Worm (Caenorhabditis elegans): ENCODE measurements around the gene F43D2.6.

Gene F43D2.6

DNA sequence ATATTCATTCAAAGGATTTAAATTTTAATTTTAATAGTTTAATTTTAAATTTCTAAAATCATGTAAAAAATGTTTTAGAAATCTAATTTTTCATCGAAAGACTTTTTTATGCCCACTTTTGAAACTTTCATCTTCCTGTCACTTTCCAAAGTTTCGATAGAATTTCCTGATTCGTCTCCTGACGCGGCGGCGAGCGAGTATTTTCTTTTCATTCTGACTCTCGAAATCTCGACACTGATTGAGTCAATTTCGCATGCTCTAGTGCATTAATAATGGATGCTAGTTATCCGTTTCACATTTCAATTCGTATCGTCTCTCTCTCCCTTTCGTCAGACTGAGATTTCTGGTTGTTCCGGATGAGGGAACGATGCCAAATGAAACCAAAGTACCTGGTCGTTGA, 13.8 kb upstream of the F43D2.6 start:
- TF ChIP-seq ets-7 (tag; optimal IDR thresholded peaks at IDR 0.05) = no peak
- TF ChIP-seq aly-1 (tag; optimal IDR thresholded peaks at IDR 0.05) = no peak
- no peak for TF ChIP-seq B0310.2 (tag; optimal IDR thresholded peaks at IDR 0.05)
- TF ChIP-seq F13C5.2 (tag; optimal IDR thresholded peaks at IDR 0.05) = no peak
- no peak for TF ChIP-seq tbx-37 (GFP tag; conservative IDR thresholded peaks at IDR 0.05)
- TF ChIP-seq sea-1 (GFP tag; conservative IDR thresholded peaks at IDR 0.05) = no peak
- TF ChIP-seq ceh-13 (GFP tag; optimal IDR thresholded peaks at IDR 0.05) = no peak
- TF ChIP-seq tra-4 (tag; optimal IDR thresholded peaks at IDR 0.05) = no peak
- TF ChIP-seq hmg-4 (GFP tag; optimal IDR thresholded peaks at IDR 0.05) = no peak
- no peak for TF ChIP-seq pes-1 (GFP tag; IDR thresholded peaks at IDR 0.05)
- no peak for TF ChIP-seq tbx-11 (GFP tag; IDR thresholded peaks at IDR 0.05)

DNA sequence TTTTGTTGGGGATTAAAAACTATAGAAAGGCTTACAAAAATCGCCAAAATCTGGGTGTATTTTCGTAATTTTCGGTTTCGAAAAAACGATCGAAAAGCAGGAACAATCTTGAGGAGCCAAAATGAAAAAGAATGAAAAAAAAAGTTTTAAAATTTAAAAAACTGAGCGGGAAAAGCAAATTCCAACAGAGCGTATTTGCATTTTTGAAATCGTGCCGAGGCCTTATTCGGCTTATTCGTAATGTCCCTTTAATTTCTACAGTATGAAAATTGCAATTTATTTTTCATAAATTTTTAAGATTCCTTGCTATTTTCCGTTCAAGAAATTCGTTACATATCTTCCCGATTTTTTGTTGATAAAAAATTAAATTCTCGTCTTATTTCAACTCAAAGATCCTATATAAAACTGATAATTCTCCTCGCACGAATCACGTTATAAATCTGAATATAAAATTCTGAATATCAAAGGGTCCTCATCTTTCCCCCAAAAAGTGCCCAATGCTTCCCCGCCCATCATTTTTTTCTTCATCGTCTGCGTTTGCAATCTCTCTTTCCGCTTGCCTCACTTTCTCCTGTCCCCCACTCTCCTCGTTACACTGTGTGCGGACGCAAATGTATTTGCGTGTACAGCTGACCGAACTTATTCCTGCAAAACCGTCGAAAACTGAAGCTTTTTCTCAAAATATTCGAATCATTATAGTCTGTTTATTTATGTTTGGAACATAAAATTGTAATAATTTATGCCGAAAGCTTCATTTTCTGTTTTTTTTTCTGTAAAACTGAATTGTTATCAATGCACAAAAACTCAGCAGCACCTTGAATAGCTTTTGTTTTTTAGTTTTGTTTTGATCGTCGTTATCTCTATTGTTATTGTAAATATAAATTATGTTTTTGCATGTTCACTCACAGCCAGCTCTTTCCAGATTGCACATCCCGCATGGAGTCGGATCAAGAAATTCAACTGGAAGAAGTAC, 11.1 kb upstream of the F43D2.6 start, which contains the start of the genes rfc-1 and pmp-3:
Gene rfc-1, minus strand, starts transcription at position 163 of the 973 bp plus-strand sequence.
Gene pmp-3, plus strand, starts transcription at position 923 of the 973 bp plus-strand sequence.
- TF ChIP-seq scrt-1 (GFP tag; IDR thresholded peaks at IDR 0.05) (no peak), tbx-11 (GFP tag; IDR thresholded peaks at IDR 0.05) (no peak), aly-1 (tag; optimal IDR thresholded peaks at IDR 0.05) (no peak), ama-1 (optimal IDR thresholded peaks at IDR 0.05) (no peak), hmg-4 (GFP tag; optimal IDR thresholded peaks at IDR 0.05) (peak; percentile 36), flt-1 (GFP tag; IDR thresholded peaks at IDR 0.05) (0 out of 2 replicates have a peak, but pooled peaks have one; percentile 25), tra-4 (tag; optimal IDR thresholded peaks at IDR 0.05) (no peak), F13C5.2 (tag; optimal IDR thresholded peaks at IDR 0.05) (no peak), ceh-13 (GFP tag; optimal IDR thresholded peaks at IDR 0.05) (no peak)

DNA sequence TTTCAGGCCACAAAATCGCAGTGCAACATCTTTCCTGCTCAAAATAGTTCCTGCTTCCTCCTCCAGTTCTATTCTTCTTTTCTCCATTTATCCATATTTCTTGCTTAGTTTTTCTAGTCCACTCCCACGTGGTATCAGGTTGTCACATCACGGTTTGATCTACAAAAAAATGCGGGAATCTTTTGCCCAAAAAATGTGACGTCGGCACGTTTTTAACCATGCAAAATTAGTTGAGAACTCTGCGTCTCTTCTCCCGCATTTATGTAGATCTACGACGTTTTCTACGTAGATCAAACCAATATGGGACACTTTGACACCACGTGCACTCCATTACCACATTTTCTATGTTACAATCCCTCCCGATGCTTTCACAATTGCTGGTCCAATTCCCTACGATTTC, 7.0 kb upstream of the F43D2.6 start:
- TF ChIP-seq pes-1 (GFP tag; IDR thresholded peaks at IDR 0.05) (no peak), ama-1 (optimal IDR thresholded peaks at IDR 0.05) (no peak), sea-1 (GFP tag; conservative IDR thresholded peaks at IDR 0.05) (no peak), ceh-13 (GFP tag; optimal IDR thresholded peaks at IDR 0.05) (no peak), ets-7 (tag; optimal IDR thresholded peaks at IDR 0.05) (no peak), tbx-37 (GFP tag; conservative IDR thresholded peaks at IDR 0.05) (no peak), scrt-1 (GFP tag; IDR thresholded peaks at IDR 0.05) (no peak), tbx-11 (GFP tag; IDR thresholded peaks at IDR 0.05) (no peak)

DNA sequence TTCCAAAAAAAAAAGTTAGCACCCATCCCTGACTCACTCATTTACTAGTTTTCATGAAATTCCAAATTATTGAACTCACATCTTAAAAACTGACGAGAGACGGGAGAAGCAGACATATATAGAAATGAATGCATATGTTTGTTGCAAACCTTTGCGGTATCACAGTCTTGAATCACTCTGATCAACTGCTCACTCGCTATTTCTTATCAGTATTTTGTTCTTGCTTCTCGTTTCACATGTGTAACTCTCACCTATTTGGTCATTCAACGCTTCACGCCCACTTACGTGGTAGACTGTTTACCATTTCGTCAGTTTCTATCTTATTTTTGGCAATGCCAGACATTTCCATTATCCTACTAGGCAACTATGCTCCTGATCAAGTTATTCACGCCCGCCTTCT, 5.8 kb upstream of the F43D2.6 start, which contains the start of gene C54G10.1:
Gene C54G10.1, plus strand, starts transcription at position 333 of the 400 bp plus-strand sequence.
- no peak for TF ChIP-seq tbx-11 (GFP tag; IDR thresholded peaks at IDR 0.05)

DNA sequence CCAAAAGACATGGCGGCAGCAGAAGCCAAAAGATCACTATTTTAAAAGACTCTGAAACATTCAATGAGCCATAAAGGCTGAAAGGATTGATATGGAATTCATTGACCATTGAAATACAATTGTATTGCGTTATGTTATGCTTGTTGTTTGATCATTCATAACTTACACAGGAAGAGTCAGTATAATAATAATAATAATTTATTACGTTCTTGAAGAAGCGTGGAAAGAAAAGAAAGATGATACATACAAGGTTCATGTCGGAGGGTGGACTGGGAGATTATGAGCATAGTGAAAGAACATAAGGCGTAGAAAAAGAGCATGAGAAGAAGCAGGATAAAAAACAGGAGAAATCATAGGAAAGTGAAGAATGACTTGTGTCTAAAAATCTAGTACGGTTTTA, 5.1 kb upstream of the F43D2.6 start, which contains the start of gene F43D2.7:
Gene F43D2.7, minus strand, starts transcription at position 101 of the 400 bp plus-strand sequence.
- TF ChIP-seq tra-4 (tag; optimal IDR thresholded peaks at IDR 0.05) (no peak), hnd-1 (tag; optimal IDR thresholded peaks at IDR 0.05) (no peak), flt-1 (GFP tag; IDR thresholded peaks at IDR 0.05) (no peak), hmbx-1 (tag; optimal IDR thresholded peaks at IDR 0.05) (no peak), tbx-11 (GFP tag; IDR thresholded peaks at IDR 0.05) (no peak), aly-1 (tag; optimal IDR thresholded peaks at IDR 0.05) (no peak), ceh-13 (GFP tag; optimal IDR thresholded peaks at IDR 0.05) (no peak)

DNA sequence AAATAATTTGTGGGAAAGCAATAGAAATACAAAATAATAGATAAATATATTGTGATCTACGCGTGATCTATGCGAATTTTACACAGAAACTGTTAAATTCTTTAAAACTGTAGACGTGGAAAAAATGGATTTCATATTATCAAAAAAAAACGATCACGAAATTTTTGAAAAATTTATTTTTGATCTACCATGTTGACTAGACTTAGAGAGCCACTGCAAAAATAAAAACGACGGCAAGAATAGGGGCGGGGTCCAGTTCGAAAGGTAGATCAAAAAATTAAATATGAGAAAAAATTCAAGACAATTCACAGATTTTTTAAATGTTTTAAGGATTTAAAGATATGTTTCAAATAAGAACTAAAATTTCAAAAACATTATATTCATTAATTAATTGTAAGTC, 3.1 kb upstream of the F43D2.6 start:
- TF ChIP-seq scrt-1 (GFP tag; IDR thresholded peaks at IDR 0.05) = no peak
- TF ChIP-seq sea-1 (GFP tag; conservative IDR thresholded peaks at IDR 0.05) = no peak
- no peak for TF ChIP-seq F13C5.2 (tag; optimal IDR thresholded peaks at IDR 0.05)

DNA sequence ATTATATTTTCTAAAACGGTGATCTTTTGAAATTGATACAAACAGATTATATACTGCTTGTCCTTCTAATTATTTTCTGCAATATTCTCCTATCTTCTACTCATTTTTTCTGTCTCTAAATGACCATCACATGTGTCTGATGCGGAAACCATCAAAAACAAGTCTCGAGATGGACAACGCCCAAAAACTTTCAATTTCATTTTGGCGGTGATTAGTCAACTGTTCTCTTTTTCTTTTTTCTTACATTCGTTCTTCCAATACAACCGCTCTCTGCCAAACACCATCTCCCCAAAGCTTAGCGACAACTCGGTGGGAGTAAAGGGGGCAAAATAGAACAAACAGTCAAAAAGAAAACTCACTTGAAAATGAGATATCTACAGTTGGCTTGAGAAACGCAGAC, 1.7 kb downstream of the F43D2.6 start:
- no peak for TF ChIP-seq ceh-36 (tag; optimal IDR thresholded peaks at IDR 0.05)
- TF ChIP-seq pes-1 (GFP tag; IDR thresholded peaks at IDR 0.05) = no peak
- TF ChIP-seq hmbx-1 (tag; optimal IDR thresholded peaks at IDR 0.05) = no peak
- TF ChIP-seq F13C5.2 (tag; optimal IDR thresholded peaks at IDR 0.05) = no peak

DNA sequence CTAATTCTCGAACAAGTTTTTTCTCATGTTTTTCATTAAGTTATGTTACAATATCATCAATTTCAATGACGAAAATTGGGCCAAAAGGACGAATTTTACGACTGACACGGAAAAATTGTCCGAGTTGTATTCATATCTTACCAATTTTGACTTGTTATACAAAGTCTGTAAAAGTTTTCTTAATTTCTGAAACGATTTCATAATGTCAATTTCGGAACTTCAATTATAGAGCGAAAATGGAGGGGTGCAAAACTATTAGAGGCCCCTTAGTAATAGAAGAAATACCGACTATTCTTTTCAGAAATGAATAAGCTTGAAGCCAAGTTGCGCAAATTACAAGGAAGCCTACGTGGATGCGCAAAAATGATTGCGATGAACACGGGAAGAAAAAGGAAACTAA, 3.4 kb downstream of the F43D2.6 start, which contains the start of gene F43D2.3:
Gene F43D2.3, plus strand, starts transcription at position 301 of the 400 bp plus-strand sequence.
- TF ChIP-seq tra-4 (tag; optimal IDR thresholded peaks at IDR 0.05) (no peak), B0310.2 (tag; optimal IDR thresholded peaks at IDR 0.05) (no peak), flt-1 (GFP tag; IDR thresholded peaks at IDR 0.05) (no peak), tbx-37 (GFP tag; conservative IDR thresholded peaks at IDR 0.05) (no peak), pes-1 (GFP tag; IDR thresholded peaks at IDR 0.05) (no peak), tbx-11 (GFP tag; IDR thresholded peaks at IDR 0.05) (no peak), ceh-36 (tag; optimal IDR thresholded peaks at IDR 0.05) (no peak), ama-1 (optimal IDR thresholded peaks at IDR 0.05) (no peak), scrt-1 (GFP tag; IDR thresholded peaks at IDR 0.05) (no peak), ceh-13 (GFP tag; optimal IDR thresholded peaks at IDR 0.05) (no peak), hnd-1 (tag; optimal IDR thresholded peaks at IDR 0.05) (no peak), hmbx-1 (tag; optimal IDR thresholded peaks at IDR 0.05) (no peak), sea-1 (GFP tag; conservative IDR thresholded peaks at IDR 0.05) (no peak), aly-1 (tag; optimal IDR thresholded peaks at IDR 0.05) (no peak), ets-7 (tag; optimal IDR thresholded peaks at IDR 0.05) (no peak), F13C5.2 (tag; optimal IDR thresholded peaks at IDR 0.05) (no peak)

Data from whole organism, early embryonic.